Worm (Caenorhabditis elegans) whole organism, L4/young adult: Measurements from ENCODE around the gene C50F7.9.

Source experiments
- W03F9.2 ChIP-seq: fragments of 150-350 bp; optimal IDR thresholded peaks from 2 replicates; lab custom pipeline; 2014; ENCODE audit warnings: missing biosample characterization, missing genetic modification characterization
- dao-5 ChIP-seq: sonication (generic microtip); optimal IDR thresholded peaks from 2 replicates; lab custom pipeline; 2016; ENCODE audit warnings: missing genotype, missing genetic modification characterization, moderate library complexity, missing compliant biosample characterization
- him-1 ChIP-seq: sonication (generic microtip); optimal IDR thresholded peaks from 2 replicates; lab custom pipeline; 2016; ENCODE audit warnings: missing genotype, missing genetic modification reagents, missing genetic modification characterization, missing compliant biosample characterization

The C50F7.9 gene

DNA sequence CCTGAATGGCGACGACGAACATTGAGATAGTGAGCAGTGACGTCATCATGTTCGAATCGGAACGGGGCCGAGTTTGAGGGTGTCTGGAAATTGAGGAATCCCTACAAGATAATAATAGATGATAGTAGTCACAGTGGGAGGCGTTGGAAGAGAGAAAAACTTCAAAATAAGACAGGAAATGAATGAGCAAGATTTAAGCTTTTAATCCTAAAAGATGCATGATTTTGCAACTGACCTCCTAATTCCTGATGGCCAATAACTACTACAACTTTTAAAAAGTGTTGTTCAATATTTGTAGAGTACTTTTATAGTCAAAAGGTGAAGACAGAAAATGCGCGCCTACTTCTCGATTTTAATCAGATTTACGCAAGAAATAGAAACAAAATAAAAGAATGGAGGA is 33.5 kb downstream of the C50F7.9 start, which contains the start of gene flp-13:
Gene flp-13, minus strand, starts transcription at position 101 of the 400 bp plus-strand sequence.
- TF ChIP-seq him-1 (tag; lab: Kevin White, UChicago) (no peak), dao-5 (tag; lab: Kevin White, UChicago) (no peak), W03F9.2 (no peak)

- TF ChIP-seq dao-5 (tag; lab: Kevin White, UChicago) (no peak), him-1 (tag; lab: Kevin White, UChicago) (no peak), W03F9.2 (no peak)
Observed at ce11 chrIV:7692451-7692850, 39.4 kb downstream of the C50F7.9 start.

DNA sequence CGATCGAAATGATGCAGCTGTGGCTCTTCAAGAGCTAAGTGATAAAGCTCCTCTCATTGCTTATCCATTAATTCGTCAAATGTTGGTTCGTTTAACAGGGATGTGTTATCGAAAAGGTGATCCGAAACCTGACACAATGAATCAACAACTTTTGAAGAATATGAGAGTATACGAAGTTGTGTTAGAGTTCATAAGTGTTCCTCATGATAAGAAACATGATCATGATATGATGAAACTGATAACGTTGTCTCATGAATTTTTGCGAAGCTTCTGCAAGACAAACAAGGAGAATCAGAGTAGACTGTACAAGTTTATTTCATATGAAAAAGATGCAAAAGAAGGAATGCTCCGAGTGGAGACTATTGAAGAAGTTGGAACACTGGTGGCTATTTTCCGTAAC is 42.5 kb downstream of the C50F7.9 start:
- TF ChIP-seq him-1 (tag; lab: Kevin White, UChicago): no peak
